Worm (Caenorhabditis elegans) whole organism, L3 larva: Measurements from ENCODE around the gene F42H10.3.

ENCODE experiments used
- ama-1 ChIP-seq: fragments of 150-350 bp; optimal IDR thresholded peaks from 2 replicates; lab custom pipeline; 2018
- daf-12 ChIP-seq: fragments of 150-350 bp; optimal IDR thresholded peaks from 2 replicates; lab custom pipeline; 2014; ENCODE audit warnings: missing biosample characterization, missing genetic modification reagents, missing genetic modification characterization
- elt-1 ChIP-seq: fragments of 150-350 bp; optimal IDR thresholded peaks from 2 replicates; lab custom pipeline; 2014; ENCODE audit warnings: missing biosample characterization, missing genetic modification characterization
- elt-2 ChIP-seq: sonication (generic microtip); optimal IDR thresholded peaks from 2 replicates; lab custom pipeline; 2016; ENCODE audit warnings: missing genetic modification reagents, mild to moderate bottlenecking, missing genetic modification characterization, missing compliant biosample characterization
- elt-3 ChIP-seq, 3 experiments: fragments of 150-350 bp in 1 of 3; sonication (generic microtip) in 2 of 3; optimal IDR thresholded peaks; 2 replicates in 2 of 3; 4 replicates in 1 of 3; lab custom pipeline; 2014 to 2017; ENCODE audit warnings: missing biosample characterization in 3 of 3, missing genetic modification characterization in 3 of 3
- lin-15B ChIP-seq: fragments of 150-350 bp; optimal IDR thresholded peaks from 2 replicates; lab custom pipeline; 2014; ENCODE audit warnings: missing biosample characterization, missing genetic modification characterization
- lsy-12 ChIP-seq: sonication (generic microtip); optimal IDR thresholded peaks from 2 replicates; lab custom pipeline; 2016; ENCODE audit warnings: mild to moderate bottlenecking, missing genetic modification characterization, missing compliant biosample characterization
- nfya-1 ChIP-seq: sonication (generic microtip); optimal IDR thresholded peaks from 2 replicates; lab custom pipeline; 2017; ENCODE audit warnings: missing genetic modification characterization, mild to moderate bottlenecking, missing compliant biosample characterization, antibody characterized with exemption, moderate library complexity; ENCODE audit not compliant: insufficient read depth
- nhr-28 ChIP-seq: fragments of 150-350 bp; optimal IDR thresholded peaks from 2 replicates; lab custom pipeline; 2014; ENCODE audit warnings: missing biosample characterization, missing genetic modification characterization
- nhr-76 ChIP-seq: fragments of 150-350 bp; sonication (generic microtip); optimal IDR thresholded peaks from 5 replicates; lab custom pipeline; 2014; ENCODE audit warnings: missing biosample characterization, missing genetic modification characterization
- pha-4 ChIP-seq: fragments of 150-350 bp; optimal IDR thresholded peaks from 2 replicates; lab custom pipeline; 2014; ENCODE audit warnings: missing biosample characterization, missing genetic modification reagents, missing genetic modification characterization
- snpc-4 ChIP-seq: fragments of 150-350 bp; optimal IDR thresholded peaks from 2 replicates; lab custom pipeline; 2014; ENCODE audit warnings: missing biosample characterization, missing genetic modification characterization
- zag-1 ChIP-seq: fragments of 150-350 bp; optimal IDR thresholded peaks from 2 replicates; lab custom pipeline; 2014; ENCODE audit warnings: missing biosample characterization, missing genetic modification characterization

ce11 chrIII:8449160-8449807, 34.7 kb upstream of the F42H10.3 start, which contains the start of gene mrpl-32:
- TF ChIP-seq pha-4 = peak; percentile 51
- no peak for TF ChIP-seq zag-1 (tag; lab: Kevin White, UChicago)
- TF ChIP-seq elt-3 (tag; optimal IDR thresholded peaks at IDR 0.05; lab: Kevin White, UChicago) = no peak
- TF ChIP-seq ama-1 = peak; percentile 82
- TF ChIP-seq elt-1 (tag; lab: Kevin White, UChicago) = no peak
- TF ChIP-seq nfya-1 = peak; percentile 12
- TF ChIP-seq nhr-28 (tag; lab: Kevin White, UChicago) = no peak
- TF ChIP-seq lsy-12 (tag; lab: Kevin White, UChicago) = no peak
- no peak for TF ChIP-seq lin-15B (tag; lab: Kevin White, UChicago)
- peak; percentile 24 for TF ChIP-seq elt-2 (tag; lab: Kevin White, UChicago)
- TF ChIP-seq snpc-4 (tag; lab: Kevin White, UChicago) = no peak
- no peak for TF ChIP-seq daf-12 (tag; lab: Kevin White, UChicago)
- no peak for TF ChIP-seq nhr-76
